Fruit fly (Drosophila melanogaster) whole organism, embryonic: ENCODE measurements around the gene CG14104.

Experiments
- Adf1 ChIP-seq: fragments of 200-800 bp; sonication (Bioruptor generic); IDR thresholded peaks from 2 replicates; pipeline ENCODE4 v1.3.6; 2022; ENCODE audit warnings: missing biosample characterization, missing genetic modification characterization
- Atf6 ChIP-seq: fragments of 200-800 bp; sonication (Bioruptor generic); IDR thresholded peaks from 2 replicates; pipeline ENCODE4 v1.3.6; 2022; ENCODE audit warnings: missing biosample characterization, missing genetic modification characterization
- CG10147 ChIP-seq: fragments of 200-800 bp; sonication (Bioruptor generic); optimal IDR thresholded peaks from 2 replicates; lab custom pipeline; 2019; ENCODE audit warnings: missing biosample characterization, mild to moderate bottlenecking, missing genetic modification characterization, moderate library complexity
- CG10209 ChIP-seq: fragments of 200-800 bp; sonication (Bioruptor generic); optimal IDR thresholded peaks from 3 replicates; lab custom pipeline; 2017; ENCODE audit warnings: missing biosample characterization, mild to moderate bottlenecking, missing genetic modification characterization, missing genetic modification reagents
- CG10274 ChIP-seq: fragments of 200-800 bp; sonication (Bioruptor generic); optimal IDR thresholded peaks from 3 replicates; lab custom pipeline; 2017; ENCODE audit warnings: missing biosample characterization, mild to moderate bottlenecking, missing genetic modification characterization
- CG10431 ChIP-seq: fragments of 200-800 bp; sonication (Bioruptor generic); optimal IDR thresholded peaks from 3 replicates; lab custom pipeline; 2018; ENCODE audit warnings: missing biosample characterization, mild to moderate bottlenecking, missing genetic modification characterization
- CG11696 ChIP-seq: fragments of 200-800 bp; sonication (Bioruptor generic); IDR thresholded peaks from 2 replicates; pipeline ENCODE4 v1.3.6; 2022; ENCODE audit warnings: missing biosample characterization, missing genetic modification characterization
- CG12071 ChIP-seq: fragments of 200-800 bp; sonication (Bioruptor generic); optimal IDR thresholded peaks from 3 replicates; lab custom pipeline; 2018; ENCODE audit warnings: missing biosample characterization, mild to moderate bottlenecking, missing genetic modification characterization
- CG13775 ChIP-seq: fragments of 200-800 bp; sonication (Bioruptor generic); optimal IDR thresholded peaks from 3 replicates; lab custom pipeline; 2017; ENCODE audit warnings: missing biosample characterization, mild to moderate bottlenecking, missing genetic modification characterization
- CG14050 ChIP-seq: fragments of 200-800 bp; sonication (Bioruptor generic); IDR thresholded peaks from 3 replicates; pipeline ENCODE4 v1.3.6; 2022; ENCODE audit warnings: missing biosample characterization, missing genetic modification characterization
- CG14710 ChIP-seq: fragments of 200-800 bp; sonication (Bioruptor generic); optimal IDR thresholded peaks from 3 replicates; lab custom pipeline; 2019; ENCODE audit warnings: missing biosample characterization, mild to moderate bottlenecking, missing genetic modification characterization, moderate library complexity
- CG1647 ChIP-seq: fragments of 200-800 bp; sonication (Bioruptor generic); optimal IDR thresholded peaks from 3 replicates; lab custom pipeline; 2016; ENCODE audit warnings: missing biosample characterization, missing genetic modification characterization
- CG17186 ChIP-seq: fragments of 200-800 bp; sonication (Bioruptor generic); optimal IDR thresholded peaks from 3 replicates; lab custom pipeline; 2017; ENCODE audit warnings: missing biosample characterization, missing genetic modification reagents, missing genetic modification characterization
- CG17912 ChIP-seq: fragments of 200-800 bp; sonication (Bioruptor generic); optimal IDR thresholded peaks from 2 replicates; lab custom pipeline; 2018; ENCODE audit warnings: missing biosample characterization, mild to moderate bottlenecking, missing genetic modification characterization
- CG32532 ChIP-seq: fragments of 200-800 bp; sonication (Bioruptor generic); IDR thresholded peaks from 2 replicates; pipeline ENCODE4 v1.3.6; 2022; ENCODE audit warnings: missing biosample characterization, missing genetic modification characterization
- CG3838 ChIP-seq: fragments of 200-800 bp; sonication (Bioruptor generic); optimal IDR thresholded peaks from 3 replicates; lab custom pipeline; 2016; ENCODE audit warnings: missing biosample characterization, missing genetic modification characterization
- CG6813 ChIP-seq: fragments of 200-800 bp; sonication (Bioruptor generic); optimal IDR thresholded peaks from 2 replicates; lab custom pipeline; 2017; ENCODE audit warnings: missing biosample characterization, missing genetic modification characterization, mild to moderate bottlenecking, moderate library complexity, missing genetic modification reagents
- CG9727 ChIP-seq: fragments of 200-800 bp; sonication (Bioruptor generic); optimal IDR thresholded peaks from 3 replicates; lab custom pipeline; 2017; ENCODE audit warnings: missing biosample characterization, mild to moderate bottlenecking, missing genetic modification characterization
- GATAe ChIP-seq: fragments of 200-800 bp; sonication (Bioruptor generic); conservative IDR thresholded peaks from 2 replicates; pipeline ENCODE4 v1.3.6; 2022; ENCODE audit warnings: missing biosample characterization, missing genetic modification characterization
- HLHmδ ChIP-seq: fragments of 200-800 bp; sonication (Bioruptor generic); optimal IDR thresholded peaks from 2 replicates; lab custom pipeline; 2018; ENCODE audit warnings: missing biosample characterization, mild to moderate bottlenecking, missing genetic modification characterization, moderate library complexity
- NfI ChIP-seq: fragments of 200-800 bp; sonication (Bioruptor generic); optimal IDR thresholded peaks from 3 replicates; lab custom pipeline; 2018; ENCODE audit warnings: missing biosample characterization, mild to moderate bottlenecking, missing genetic modification characterization, moderate library complexity
- Optix ChIP-seq: fragments of 200-800 bp; sonication (Bioruptor generic); IDR thresholded peaks from 3 replicates; pipeline ENCODE4 v1.3.6; 2022; ENCODE audit warnings: missing biosample characterization, missing genetic modification characterization
- Rfx ChIP-seq: fragments of 200-800 bp; sonication (Bioruptor generic); IDR thresholded peaks from 2 replicates; pipeline ENCODE4 v1.3.6; 2022; ENCODE audit warnings: missing biosample characterization, missing genetic modification characterization
- TFAM ChIP-seq: fragments of 200-800 bp; sonication (Bioruptor generic); optimal IDR thresholded peaks from 2 replicates; lab custom pipeline; 2017; ENCODE audit warnings: missing biosample characterization, missing genetic modification characterization, inconsistent platforms
- YL-1 ChIP-seq: fragments of 200-800 bp; sonication (Bioruptor generic); optimal IDR thresholded peaks from 3 replicates; lab custom pipeline; 2017; ENCODE audit warnings: missing biosample characterization, mild to moderate bottlenecking, missing genetic modification characterization
- ap ChIP-seq: fragments of 200-800 bp; sonication (Bioruptor generic); IDR thresholded peaks from 2 replicates; pipeline ENCODE4 v1.3.6; 2022; ENCODE audit warnings: missing biosample characterization, missing genetic modification characterization
- bsh ChIP-seq, 2 experiments: fragments of 200-800 bp; sonication (Bioruptor generic); optimal IDR thresholded peaks; 2 replicates each; lab custom pipeline; 2017 to 2018; ENCODE audit warnings: mild to moderate bottlenecking in 2 of 2, missing biosample characterization in 2 of 2, missing genetic modification characterization in 2 of 2, moderate library complexity in 1 of 2
- cg ChIP-seq: fragments of 200-800 bp; sonication (Bioruptor generic); optimal IDR thresholded peaks from 3 replicates; lab custom pipeline; 2019; ENCODE audit warnings: missing biosample characterization, mild to moderate bottlenecking, missing genetic modification characterization, moderate library complexity
- dati ChIP-seq: fragments of 200-800 bp; sonication (Bioruptor generic); IDR thresholded peaks from 2 replicates; pipeline ENCODE4 v1.3.6; 2022; ENCODE audit warnings: missing biosample characterization, missing genetic modification characterization
- dmrt11E ChIP-seq: fragments of 200-800 bp; sonication (Bioruptor generic); optimal IDR thresholded peaks from 3 replicates; lab custom pipeline; 2018; ENCODE audit warnings: missing biosample characterization, mild to moderate bottlenecking, missing genetic modification characterization, moderate library complexity
- emc ChIP-seq: fragments of 200-800 bp; sonication (Bioruptor generic); optimal IDR thresholded peaks from 2 replicates; lab custom pipeline; 2016; ENCODE audit warnings: missing biosample characterization, missing genetic modification characterization
- exex ChIP-seq: fragments of 200-800 bp; sonication (Bioruptor generic); optimal IDR thresholded peaks from 4 replicates; lab custom pipeline; 2018; ENCODE audit warnings: missing biosample characterization, mild to moderate bottlenecking, missing genetic modification characterization, moderate library complexity
- fd64A ChIP-seq: fragments of 200-800 bp; sonication (Bioruptor generic); optimal IDR thresholded peaks from 3 replicates; lab custom pipeline; 2018; ENCODE audit warnings: missing biosample characterization, mild to moderate bottlenecking, missing genetic modification characterization
- gem ChIP-seq: fragments of 200-800 bp; sonication (Bioruptor generic); optimal IDR thresholded peaks from 2 replicates; lab custom pipeline; 2019; ENCODE audit warnings: missing biosample characterization, mild to moderate bottlenecking, missing genetic modification characterization, moderate library complexity
- grn ChIP-seq: fragments of 200-800 bp; sonication (Bioruptor generic); optimal IDR thresholded peaks from 3 replicates; lab custom pipeline; 2017; ENCODE audit warnings: missing biosample characterization, missing genetic modification characterization
- hth ChIP-seq: fragments of >200 bp; optimal IDR thresholded peaks from 2 replicates; lab custom pipeline; 2017; ENCODE audit warnings: inconsistent platforms
- insv ChIP-seq, 2 experiments: fragments of 200-800 bp; sonication (Bioruptor generic); optimal IDR thresholded peaks; 3 replicates each; lab custom pipeline; 2016 to 2018; ENCODE audit warnings: missing biosample characterization in 2 of 2, missing genetic modification characterization in 2 of 2
- knrl ChIP-seq: fragments of 200-800 bp; sonication (Bioruptor generic); IDR thresholded peaks from 3 replicates; pipeline ENCODE4 v1.3.6; 2022; ENCODE audit warnings: missing biosample characterization, missing genetic modification characterization; ENCODE audit not compliant: partially characterized antibody
- lilli ChIP-seq: fragments of 200-800 bp; sonication (Bioruptor generic); optimal IDR thresholded peaks from 3 replicates; lab custom pipeline; 2016; ENCODE audit warnings: missing biosample characterization, missing genetic modification characterization
- otp ChIP-seq: fragments of 200-800 bp; sonication (Bioruptor generic); IDR thresholded peaks from 3 replicates; pipeline ENCODE4, ENCODE4 v1.3.6; 2022; ENCODE audit warnings: missing biosample characterization, missing genetic modification characterization
- pan ChIP-seq, 4 experiments: fragments of >200 bp in 3 of 4; fragments of 200-800 bp in 1 of 4; sonication (Bioruptor generic) in 1 of 4; optimal IDR thresholded peaks in 3 of 4; IDR thresholded peaks in 1 of 4; 2 replicates each; pipeline versions ENCODE4 v1.3.6 to Lab custom; 2017 to 2022; ENCODE audit warnings: missing biosample characterization in 2 of 4, missing genetic modification characterization in 2 of 4, mixed read lengths in 1 of 4
- ro ChIP-seq: fragments of 200-800 bp; sonication (Bioruptor generic); IDR thresholded peaks from 2 replicates; pipeline ENCODE4 v1.3.6; 2022; ENCODE audit warnings: missing biosample characterization, missing genetic modification characterization
- sc ChIP-seq, 3 experiments: fragments of >200 bp in 2 of 3; fragments of 200-800 bp in 1 of 3; sonication (Bioruptor generic) in 1 of 3; optimal IDR thresholded peaks; 2 replicates in 2 of 3; 3 replicates in 1 of 3; lab custom pipeline; 2017; ENCODE audit warnings: mild to moderate bottlenecking in 1 of 3, missing biosample characterization in 1 of 3, missing genetic modification characterization in 1 of 3, missing genetic modification reagents in 1 of 3
- schlank ChIP-seq: fragments of 200-800 bp; sonication (Bioruptor generic); optimal IDR thresholded peaks from 2 replicates; lab custom pipeline; 2018; ENCODE audit warnings: missing biosample characterization, mild to moderate bottlenecking, missing genetic modification characterization
- sna ChIP-seq: fragments of 200-800 bp; sonication (Bioruptor generic); IDR thresholded peaks from 2 replicates; pipeline ENCODE4 v1.3.6; 2022; ENCODE audit warnings: missing biosample characterization, missing genetic modification characterization; ENCODE audit not compliant: partially characterized antibody
- wdn ChIP-seq: fragments of 200-800 bp; sonication (Bioruptor generic); IDR thresholded peaks from 2 replicates; pipeline ENCODE4 v1.3.6; 2022; ENCODE audit warnings: missing biosample characterization, missing genetic modification characterization
- wek ChIP-seq: fragments of 200-800 bp; sonication (Bioruptor generic); optimal IDR thresholded peaks from 3 replicates; lab custom pipeline; 2018; ENCODE audit warnings: missing biosample characterization, mild to moderate bottlenecking, missing genetic modification characterization, moderate library complexity

CG14104 gene

dm6 chr3L:19845047-19845906 lies 38.3 kb upstream of the CG14104 start, which contains the start of gene Papss (continued):
- TF ChIP-seq grn (GFP tag; lab: Kevin White, UChicago) (no peak), insv (GFP tag; optimal IDR thresholded peaks at IDR 0.05; lab: Kevin White, UChicago) (no peak), Adf1 (GFP tag; lab: Robert Waterston, UW) (no peak), HLHmδ (GFP tag; lab: Kevin White, UChicago) (no peak), TFAM (GFP tag; lab: Kevin White, UChicago) (no peak), CG13775 (GFP tag; lab: Kevin White, UChicago) (peak; percentile 9), Rfx (GFP tag; lab: Robert Waterston, UW) (peak; percentile 68), cg (GFP tag; lab: Kevin White, UChicago) (peak; percentile 90), otp (GFP tag; lab: Robert Waterston, UW) (no peak), bsh (GFP tag; optimal IDR thresholded peaks at IDR 0.05; lab: Kevin White, UChicago) (no peak), wdn (GFP tag; lab: Robert Waterston, UW) (peak; percentile 17; the same call in 1 of the 2 replicates), Optix (GFP tag; lab: Robert Waterston, UW) (no peak), CG11696 (GFP tag; lab: Robert Waterston, UW) (no peak), Atf6 (GFP tag; lab: Robert Waterston, UW) (0 out of 2 replicates have a peak, but pooled peaks have one; percentile 25), lilli (no peak), NfI (GFP tag; lab: Kevin White, UChicago) (no peak), fd64A (GFP tag; lab: Kevin White, UChicago) (peak; percentile 43), sna (GFP tag; lab: Robert Waterston, UW) (peak; percentile 86), pan (optimal IDR thresholded peaks at IDR 0.05; lab: Kevin White, UChicago) (no peak), pan (GFP tag; optimal IDR thresholded peaks at IDR 0.05 in 1 of 2, IDR thresholded peaks at IDR 0.05 in 1 of 2) (peak in 1 of 2 experiments; percentile 25), CG32532 (peak; percentile 56), CG14710 (tag; lab: Kevin White, UChicago) (peak; percentile 28), wek (GFP tag; lab: Kevin White, UChicago) (peak; percentile 55), sc (optimal IDR thresholded peaks at IDR 0.05; lab: Kevin White, UChicago) (no peak), sc (GFP tag; optimal IDR thresholded peaks at IDR 0.05; lab: Kevin White, UChicago) (no peak), CG9727 (GFP tag; lab: Kevin White, UChicago) (no peak), CG6813 (GFP tag; lab: Kevin White, UChicago) (peak; percentile 70), ap (GFP tag; lab: Robert Waterston, UW) (no peak), CG10209 (GFP tag; lab: Kevin White, UChicago) (peak; percentile 31), ro (GFP tag; lab: Robert Waterston, UW) (no peak), CG12071 (GFP tag; lab: Kevin White, UChicago) (peak; percentile 49), emc (GFP tag; lab: Kevin White, UChicago) (no peak), gem (tag; lab: Kevin White, UChicago) (no peak), CG10431 (no peak), dati (GFP tag; lab: Robert Waterston, UW) (no peak), CG17912 (no peak), CG14050 (GFP tag; lab: Robert Waterston, UW) (no peak; the same call in 2 of the 3 replicates), CG10147 (GFP tag; lab: Kevin White, UChicago) (no peak), exex (tag; lab: Kevin White, UChicago) (no peak), CG3838 (GFP tag; lab: Kevin White, UChicago) (no peak), CG1647 (GFP tag; lab: Kevin White, UChicago) (no peak), GATAe (GFP tag; lab: Robert Waterston, UW) (no peak), YL-1 (GFP tag; lab: Kevin White, UChicago) (no peak), schlank (tag; lab: Kevin White, UChicago) (peak; percentile 73), dmrt11E (tag; lab: Kevin White, UChicago) (peak; percentile 19), knrl (peak; percentile 82), CG17186 (GFP tag; lab: Kevin White, UChicago) (no peak), hth (lab: Kevin White, UChicago) (no peak), CG10274 (no peak)
